Worm (Caenorhabditis elegans) whole organism, late embryonic: Measurements from ENCODE around the gene F15B9.11.

Experiments
- lim-6 ChIP-seq: sonication (generic microtip); optimal IDR thresholded peaks from 2 replicates; lab custom pipeline; 2016; ENCODE audit warnings: missing genetic modification characterization, missing compliant biosample characterization
- madf-2 ChIP-seq: sonication (generic microtip); optimal IDR thresholded peaks from 2 replicates; lab custom pipeline; 2017; ENCODE audit warnings: missing genetic modification characterization, missing compliant biosample characterization
- sox-4 ChIP-seq: sonication (generic microtip); optimal IDR thresholded peaks from 2 replicates; lab custom pipeline; 2017; ENCODE audit warnings: mild to moderate bottlenecking, missing genetic modification characterization, inconsistent platforms, missing compliant biosample characterization
- unc-86 ChIP-seq: sonication (generic microtip); optimal IDR thresholded peaks from 2 replicates; lab custom pipeline; 2016; ENCODE audit warnings: missing genetic modification characterization, missing compliant biosample characterization

DNA sequence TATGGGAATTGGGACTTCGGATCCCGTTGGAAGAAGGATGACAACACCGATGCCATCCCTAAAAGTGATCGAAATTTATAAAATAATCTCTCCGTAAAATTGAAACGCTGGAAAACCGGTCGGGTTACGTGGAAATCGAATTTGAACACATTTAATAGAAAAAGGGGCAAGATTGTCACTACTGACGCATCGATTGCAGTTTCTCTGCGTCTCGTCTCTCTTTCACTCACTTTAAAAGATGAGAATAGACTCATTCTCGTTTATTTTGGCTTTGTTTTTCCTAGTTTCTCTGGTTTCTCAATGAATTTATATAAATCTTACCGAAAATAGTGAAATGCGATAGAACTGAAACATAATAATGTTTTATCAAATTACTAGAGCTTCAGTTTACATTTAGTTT, 49.0 kb upstream of the F15B9.11 start, which contains the start of gene scyl-1:
- TF ChIP-seq madf-2 (tag; lab: Kevin White, UChicago) (no peak), unc-86 (tag; lab: Kevin White, UChicago) (no peak), sox-4 (tag; lab: Kevin White, UChicago) (peak; percentile 32), lim-6 (tag; lab: Kevin White, UChicago) (no peak)
